Worm (Caenorhabditis elegans) whole organism, L1 larva: Measurements from ENCODE around the gene pmp-1.

Experiments
- C04F5.9 ChIP-seq: sonication (generic microtip); optimal IDR thresholded peaks from 2 replicates; lab custom pipeline; 2016; ENCODE audit warnings: missing genetic modification characterization, missing compliant biosample characterization
- blmp-1 ChIP-seq: fragments of 150-350 bp; optimal IDR thresholded peaks from 2 replicates; lab custom pipeline; 2014; ENCODE audit warnings: missing biosample characterization, missing genetic modification characterization
- ceh-8 ChIP-seq: fragments of 200-800 bp; sonication (Bioruptor generic); optimal IDR thresholded peaks from 2 replicates; lab custom pipeline; 2018; ENCODE audit warnings: mild to moderate bottlenecking, missing genetic modification characterization, moderate library complexity, missing compliant biosample characterization
- ceh-82 ChIP-seq, 3 experiments: fragments of 150-350 bp in 1 of 3; sonication (generic microtip) in 2 of 3; optimal IDR thresholded peaks; 2 replicates each; lab custom pipeline; 2014 to 2017; ENCODE audit warnings: missing biosample characterization in 3 of 3, missing genetic modification characterization in 3 of 3
- ces-1 ChIP-seq: fragments of 150-350 bp; optimal IDR thresholded peaks from 2 replicates; lab custom pipeline; 2014; ENCODE audit warnings: missing biosample characterization, missing genetic modification reagents, missing genetic modification characterization
- efl-1 ChIP-seq, 4 experiments: fragments of 150-350 bp; optimal IDR thresholded peaks in 3 of 4; peaks in 1 of 4; 1 replicate in 1 of 4; 2 replicates in 3 of 4; lab custom pipeline; 2014; ENCODE audit warnings: missing biosample characterization in 2 of 4, missing genetic modification characterization in 2 of 4, missing genetic modification reagents in 2 of 4
- efl-3 ChIP-seq: fragments of 200-800 bp; sonication (Bioruptor generic); optimal IDR thresholded peaks from 2 replicates; lab custom pipeline; 2018; ENCODE audit warnings: mild to moderate bottlenecking, missing genetic modification characterization, missing compliant biosample characterization
- egl-13 ChIP-seq: sonication (generic microtip); optimal IDR thresholded peaks from 2 replicates; lab custom pipeline; 2016; ENCODE audit warnings: missing genotype, missing genetic modification reagents, missing genetic modification characterization, missing compliant biosample characterization
- elt-2 ChIP-seq: sonication (generic microtip); optimal IDR thresholded peaks from 2 replicates; lab custom pipeline; 2016; ENCODE audit warnings: missing genetic modification characterization, mild to moderate bottlenecking, inconsistent platforms, missing compliant biosample characterization, missing genetic modification reagents
- ets-5 ChIP-seq: fragments of 200-800 bp; sonication (Bioruptor generic); IDR thresholded peaks from 2 replicates; pipeline ENCODE4 v1.3.6; 2022; ENCODE audit warnings: missing genetic modification characterization, missing compliant biosample characterization
- fkh-10 ChIP-seq: sonication (generic microtip); optimal IDR thresholded peaks from 2 replicates; lab custom pipeline; 2017; ENCODE audit warnings: missing biosample characterization, missing genetic modification reagents, missing genetic modification characterization
- fkh-4 ChIP-seq: sonication (generic microtip); optimal IDR thresholded peaks from 2 replicates; lab custom pipeline; 2016; ENCODE audit warnings: missing compliant biosample characterization, missing genetic modification characterization, borderline replicate concordance
- fkh-8 ChIP-seq: sonication (generic microtip); optimal IDR thresholded peaks from 2 replicates; lab custom pipeline; 2016; ENCODE audit warnings: mild to moderate bottlenecking, missing genetic modification characterization, missing compliant biosample characterization
- fos-1 ChIP-seq: fragments of 150-350 bp; optimal IDR thresholded peaks from 2 replicates; lab custom pipeline; 2014; ENCODE audit warnings: missing biosample characterization, missing genetic modification characterization
- grh-1 ChIP-seq: fragments of 200-800 bp; sonication (Bioruptor generic); IDR thresholded peaks from 2 replicates; pipeline ENCODE4 v1.3.6; 2022; ENCODE audit warnings: missing genetic modification reagents, missing genetic modification characterization, missing compliant biosample characterization
- hlh-4 ChIP-seq: sonication (generic microtip); optimal IDR thresholded peaks from 2 replicates; lab custom pipeline; 2016; ENCODE audit warnings: mild to moderate bottlenecking, missing genetic modification characterization, missing compliant biosample characterization
- irx-1 ChIP-seq: sonication (generic microtip); optimal IDR thresholded peaks from 2 replicates; lab custom pipeline; 2016; ENCODE audit warnings: missing genetic modification characterization, missing compliant biosample characterization
- lin-13 ChIP-seq: fragments of 150-350 bp; optimal IDR thresholded peaks from 2 replicates; lab custom pipeline; 2014; ENCODE audit warnings: missing biosample characterization, missing genetic modification reagents, missing genetic modification characterization
- lin-14 ChIP-seq: fragments of 200-800 bp; sonication (Bioruptor generic); optimal IDR thresholded peaks from 2 replicates; lab custom pipeline; 2018; ENCODE audit warnings: mild to moderate bottlenecking, missing genetic modification characterization, moderate library complexity, missing compliant biosample characterization
- lin-35 ChIP-seq, 2 experiments: fragments of 150-350 bp; optimal IDR thresholded peaks; 2 replicates each; lab custom pipeline; 2014; ENCODE audit warnings: missing biosample characterization in 2 of 2, missing genetic modification characterization in 2 of 2, missing genetic modification reagents in 2 of 2
- lin-39 ChIP-seq: fragments of 150-350 bp; optimal IDR thresholded peaks from 2 replicates; lab custom pipeline; 2014; ENCODE audit warnings: missing biosample characterization, missing genetic modification reagents, missing genetic modification characterization
- lir-3 ChIP-seq: sonication (generic microtip); optimal IDR thresholded peaks from 2 replicates; lab custom pipeline; 2016; ENCODE audit warnings: mild to moderate bottlenecking, missing genetic modification characterization, moderate library complexity, missing compliant biosample characterization; ENCODE audit not compliant: poor library complexity
- lsy-2 ChIP-seq, 2 experiments: fragments of 150-350 bp; optimal IDR thresholded peaks; 2 replicates each; lab custom pipeline; 2014; ENCODE audit warnings: missing biosample characterization in 2 of 2, missing genetic modification characterization in 2 of 2
- mab-9 ChIP-seq: fragments of 200-800 bp; sonication (Bioruptor generic); IDR thresholded peaks from 2 replicates; pipeline ENCODE4 v1.3.6; 2022; ENCODE audit warnings: missing genetic modification reagents, missing genetic modification characterization, missing compliant biosample characterization
- mep-1 ChIP-seq: fragments of 150-350 bp; optimal IDR thresholded peaks from 2 replicates; lab custom pipeline; 2014; ENCODE audit warnings: missing biosample characterization, missing genetic modification characterization
- nhr-19 ChIP-seq: fragments of 200-800 bp; sonication (Bioruptor generic); conservative IDR thresholded peaks from 2 replicates; pipeline ENCODE4 v1.3.6; 2022; ENCODE audit warnings: missing genetic modification characterization, missing compliant biosample characterization
- nhr-20 ChIP-seq: sonication (generic microtip); optimal IDR thresholded peaks from 2 replicates; lab custom pipeline; 2016; ENCODE audit warnings: mild to moderate bottlenecking, missing genetic modification characterization, missing compliant biosample characterization
- nhr-47 ChIP-seq: sonication (generic microtip); optimal IDR thresholded peaks from 2 replicates; lab custom pipeline; 2016; ENCODE audit warnings: mild to moderate bottlenecking, missing genetic modification characterization, moderate library complexity, missing compliant biosample characterization
- nhr-71 ChIP-seq: sonication (generic microtip); optimal IDR thresholded peaks from 2 replicates; lab custom pipeline; 2016; ENCODE audit warnings: mild to moderate bottlenecking, missing genetic modification characterization, moderate library complexity, missing compliant biosample characterization
- nhr-76 ChIP-seq: sonication (generic microtip); optimal IDR thresholded peaks from 2 replicates; lab custom pipeline; 2017; ENCODE audit warnings: missing biosample characterization, missing genetic modification characterization
- nhr-77 ChIP-seq: fragments of 150-350 bp; optimal IDR thresholded peaks from 2 replicates; lab custom pipeline; 2014; ENCODE audit warnings: missing biosample characterization, missing genetic modification characterization
- nhr-84 ChIP-seq: sonication (generic microtip); optimal IDR thresholded peaks from 2 replicates; lab custom pipeline; 2017; ENCODE audit warnings: missing biosample characterization, missing genetic modification characterization
- pqm-1 ChIP-seq: sonication (generic microtip); optimal IDR thresholded peaks from 3 replicates; lab custom pipeline; 2017; ENCODE audit warnings: missing biosample characterization, missing genetic modification characterization
- rnt-1 ChIP-seq: sonication (generic microtip); optimal IDR thresholded peaks from 2 replicates; lab custom pipeline; 2016; ENCODE audit warnings: mild to moderate bottlenecking, missing genetic modification characterization, moderate library complexity, missing compliant biosample characterization
- skn-1 ChIP-seq: fragments of 150-350 bp; optimal IDR thresholded peaks from 2 replicates; lab custom pipeline; 2014; ENCODE audit warnings: missing biosample characterization, missing genetic modification characterization
- snpc-4 ChIP-seq: fragments of 150-350 bp; optimal IDR thresholded peaks from 2 replicates; lab custom pipeline; 2014; ENCODE audit warnings: missing biosample characterization, missing genetic modification characterization
- snu-23 ChIP-seq: sonication (generic microtip); optimal IDR thresholded peaks from 2 replicates; lab custom pipeline; 2016; ENCODE audit warnings: missing genetic modification characterization, missing compliant biosample characterization
- sox-4 ChIP-seq: sonication (generic microtip); optimal IDR thresholded peaks from 2 replicates; lab custom pipeline; 2016; ENCODE audit warnings: missing genetic modification characterization, missing compliant biosample characterization
- swsn-7 ChIP-seq: sonication (generic microtip); optimal IDR thresholded peaks from 2 replicates; lab custom pipeline; 2016; ENCODE audit warnings: missing genetic modification characterization, missing compliant biosample characterization
- tlp-1 ChIP-seq: fragments of 150-350 bp; optimal IDR thresholded peaks from 2 replicates; lab custom pipeline; 2014; ENCODE audit warnings: missing biosample characterization, missing genetic modification characterization
- unc-130 ChIP-seq: fragments of 150-350 bp; optimal IDR thresholded peaks from 2 replicates; lab custom pipeline; 2017; ENCODE audit warnings: missing biosample characterization, missing genetic modification characterization, inconsistent platforms
- unc-30 ChIP-seq: sonication (generic microtip); optimal IDR thresholded peaks from 2 replicates; lab custom pipeline; 2017; ENCODE audit warnings: missing biosample characterization, missing genetic modification characterization
- xbp-1 ChIP-seq: sonication (generic microtip); optimal IDR thresholded peaks from 2 replicates; lab custom pipeline; 2016; ENCODE audit warnings: missing genetic modification characterization, missing compliant biosample characterization
- ztf-11 ChIP-seq, 2 experiments: sonication (generic microtip); optimal IDR thresholded peaks; 2 replicates each; lab custom pipeline; 2016 to 2017; ENCODE audit warnings: missing genetic modification characterization in 2 of 2, missing biosample characterization in 1 of 2, missing compliant biosample characterization in 1 of 2
- ztf-4 ChIP-seq: fragments of 150-350 bp; optimal IDR thresholded peaks from 2 replicates; lab custom pipeline; 2014; ENCODE audit warnings: missing biosample characterization, missing genetic modification characterization

Gene pmp-1

DNA sequence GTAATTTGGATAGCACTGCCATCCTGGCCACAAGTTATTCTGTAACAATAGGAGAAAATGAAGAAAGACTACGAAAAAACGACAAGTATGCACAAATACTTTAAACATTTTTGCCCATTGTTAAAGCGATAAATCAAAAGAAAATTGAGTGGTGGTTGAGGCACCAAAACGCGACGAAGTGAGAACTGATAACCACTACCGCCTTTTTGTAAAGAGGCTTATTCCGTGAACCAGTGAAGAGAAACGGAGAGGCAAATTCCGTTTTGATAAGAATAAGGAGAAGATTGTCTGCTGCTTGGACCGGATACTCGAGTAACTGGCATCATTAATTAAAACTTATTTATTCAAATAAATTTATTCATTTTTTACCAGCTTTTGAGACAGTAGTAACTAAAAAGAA lies at the start of gene pmp-1:
Gene pmp-1, minus strand, starts transcription at position 39 of the 400 bp plus-strand sequence.
- TF ChIP-seq elt-2 (peak; percentile 69), ztf-4 (tag; lab: Kevin White, UChicago) (no peak), pqm-1 (peak; percentile 58), efl-1 (optimal IDR thresholded peaks at IDR 0.05; lab: Kevin White, UChicago) (no peak), efl-1 (GFP tag; optimal IDR thresholded peaks at IDR 0.05 in 1 of 2; lab: Kevin White, UChicago) (peak in 1 of 2 experiments; percentile 68)

DNA sequence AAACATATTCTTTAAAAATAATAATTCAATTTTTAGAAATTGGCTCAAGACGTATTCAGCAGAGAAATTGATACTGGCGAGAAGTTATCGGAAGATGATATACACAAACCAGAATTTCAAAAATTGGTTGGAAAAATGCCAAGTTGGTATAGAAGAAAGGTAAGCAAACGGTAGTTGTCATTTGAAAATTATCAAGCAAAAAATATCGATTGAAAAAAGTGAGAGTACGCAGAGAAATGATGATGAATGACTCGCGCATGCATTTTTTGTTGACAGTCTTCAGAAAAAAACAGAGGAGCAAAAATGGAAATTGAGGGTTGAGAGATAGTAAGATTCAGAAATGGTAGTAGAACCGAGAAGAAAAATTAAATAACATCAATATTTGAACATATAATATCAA lies 49.4 kb upstream of the pmp-1 start:
- TF ChIP-seq efl-1 (optimal IDR thresholded peaks at IDR 0.05; lab: Kevin White, UChicago) (no peak), efl-1 (GFP tag; optimal IDR thresholded peaks at IDR 0.05 in 1 of 2; lab: Kevin White, UChicago) (peak in 1 of 2 experiments; percentile 11), ztf-4 (tag; lab: Kevin White, UChicago) (no peak), fkh-4 (tag; lab: Kevin White, UChicago) (no peak), skn-1 (no peak), lir-3 (tag; lab: Kevin White, UChicago) (no peak), nhr-84 (no peak)

DNA sequence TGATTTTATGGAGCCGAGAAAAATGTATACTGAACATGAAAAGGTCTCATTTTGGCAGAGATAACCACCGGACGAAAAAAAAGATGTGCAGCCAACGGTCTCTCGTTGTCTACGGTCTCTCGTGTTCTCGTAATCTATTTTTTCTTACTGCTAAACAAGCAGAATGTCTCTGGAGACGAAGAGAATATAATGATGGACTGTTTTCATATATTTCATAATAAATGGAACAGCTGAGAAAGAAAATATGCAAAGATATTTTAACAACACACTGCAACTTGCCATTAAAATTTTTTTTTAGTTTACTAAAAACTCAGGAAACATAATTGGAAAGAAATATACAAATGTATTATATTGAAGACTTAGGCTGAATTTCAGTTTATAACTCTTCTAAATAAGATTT lies 46.5 kb upstream of the pmp-1 start:
- TF ChIP-seq snpc-4 (tag; lab: Kevin White, UChicago) (peak; percentile 19), grh-1 (GFP tag; lab: Robert Waterston, UW) (no peak), ets-5 (GFP tag; lab: Robert Waterston, UW) (no peak), nhr-71 (tag; lab: Kevin White, UChicago) (peak; percentile 1), mep-1 (peak; percentile 7), lin-14 (peak; percentile 17)

DNA sequence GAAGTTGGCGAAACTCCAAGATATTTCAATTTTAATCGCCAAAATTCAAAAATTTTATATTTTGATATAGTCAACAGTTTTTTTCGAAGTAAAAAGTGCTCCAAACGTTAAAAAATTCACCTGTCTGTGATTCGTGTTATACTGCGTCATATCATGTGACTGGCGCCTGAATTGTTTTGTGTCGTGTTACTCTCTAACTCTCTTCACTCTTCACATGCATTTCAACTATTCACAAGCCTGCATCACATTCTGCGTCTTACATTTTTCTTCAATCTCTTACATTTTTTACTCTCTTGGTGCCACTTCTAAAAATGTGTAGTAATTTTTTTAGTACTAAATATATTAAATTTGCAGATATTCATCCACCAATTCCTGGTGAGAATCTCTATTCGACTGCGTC lies 44.9 kb upstream of the pmp-1 start, which contains the start of gene flcn-1:
Gene flcn-1, plus strand, starts transcription at position 348 of the 400 bp plus-strand sequence.
- TF ChIP-seq lin-13 (GFP tag; lab: Kevin White, UChicago) (peak; percentile 29), elt-2 (peak; percentile 41), nhr-77 (tag; lab: Kevin White, UChicago) (no peak), tlp-1 (no peak), sox-4 (tag; lab: Kevin White, UChicago) (peak; percentile 17), rnt-1 (tag; lab: Kevin White, UChicago) (peak; percentile 40), mep-1 (peak; percentile 76), ceh-82 (tag; optimal IDR thresholded peaks at IDR 0.05; lab: Kevin White, UChicago) (peak in 1 of 3 experiments; percentile 10), blmp-1 (tag; lab: Kevin White, UChicago) (peak; percentile 23), fos-1 (tag; lab: Kevin White, UChicago) (peak; percentile 15), nhr-19 (GFP tag; lab: Robert Waterston, UW) (peak; percentile 42), xbp-1 (peak; percentile 49), nhr-84 (no peak), mab-9 (no peak), ets-5 (GFP tag; lab: Robert Waterston, UW) (no peak), efl-3 (GFP tag; lab: Kevin White, UChicago) (no peak), unc-130 (tag; lab: Kevin White, UChicago) (peak; percentile 20), nhr-47 (tag; lab: Kevin White, UChicago) (peak; percentile 67), nhr-71 (tag; lab: Kevin White, UChicago) (peak; percentile 78), lsy-2 (tag; optimal IDR thresholded peaks at IDR 0.05; lab: Kevin White, UChicago) (peak; percentile 35 to 67), swsn-7 (peak; percentile 61), lin-35 (GFP tag; optimal IDR thresholded peaks at IDR 0.05; lab: Kevin White, UChicago) (peak; percentile 55 to 60), snu-23 (GFP tag; lab: Kevin White, UChicago) (peak; percentile 74), hlh-4 (tag; lab: Kevin White, UChicago) (peak; percentile 45), nhr-76 (no peak), nhr-20 (tag; lab: Kevin White, UChicago) (peak; percentile 64), unc-30 (tag; lab: Kevin White, UChicago) (no peak), ces-1 (no peak), lin-39 (tag; lab: Kevin White, UChicago) (peak; percentile 6), lir-3 (tag; lab: Kevin White, UChicago) (peak; percentile 9), C04F5.9 (peak; percentile 68), efl-1 (optimal IDR thresholded peaks at IDR 0.05; lab: Kevin White, UChicago) (peak; percentile 42 to 50), efl-1 (GFP tag; optimal IDR thresholded peaks at IDR 0.05 in 1 of 2; lab: Kevin White, UChicago) (peak in 1 of 2 experiments; percentile 30), ztf-11 (tag; optimal IDR thresholded peaks at IDR 0.05; lab: Kevin White, UChicago) (no peak), ceh-8 (GFP tag; lab: Kevin White, UChicago) (no peak), lin-14 (peak; percentile 85), egl-13 (tag; lab: Kevin White, UChicago) (peak; percentile 50), irx-1 (tag; lab: Kevin White, UChicago) (peak; percentile 34), fkh-8 (tag; lab: Kevin White, UChicago) (peak; percentile 81), fkh-10 (no peak)
